Worm (Caenorhabditis elegans) whole organism, mixed stage, embryonic: ENCODE measurements around the gene ugt-8.

ENCODE experiments used
- bed-3 ChIP-seq: fragments of 200-800 bp; sonication (Bioruptor generic); optimal IDR thresholded peaks from 3 replicates; lab custom pipeline; 2018; ENCODE audit warnings: mild to moderate bottlenecking, missing genetic modification characterization, moderate library complexity, missing compliant biosample characterization
- ceh-39 ChIP-seq: fragments of 150-350 bp; optimal IDR thresholded peaks from 2 replicates; lab custom pipeline; 2014; ENCODE audit warnings: missing biosample characterization, missing genetic modification characterization
- ceh-43 ChIP-seq: fragments of 200-800 bp; sonication (Bioruptor generic); optimal IDR thresholded peaks from 2 replicates; lab custom pipeline; 2018; ENCODE audit warnings: mild to moderate bottlenecking, missing genetic modification characterization, moderate library complexity, missing compliant biosample characterization
- ceh-83 ChIP-seq: fragments of 200-800 bp; sonication (Bioruptor generic); optimal IDR thresholded peaks from 2 replicates; lab custom pipeline; 2018; ENCODE audit warnings: mild to moderate bottlenecking, missing genetic modification characterization, missing compliant biosample characterization
- cnd-1 ChIP-seq: fragments of 200-800 bp; sonication (Bioruptor generic); optimal IDR thresholded peaks from 2 replicates; lab custom pipeline; 2018; ENCODE audit warnings: mild to moderate bottlenecking, missing genetic modification characterization, missing compliant biosample characterization
- drap-1 ChIP-seq: fragments of 200-800 bp; sonication (Bioruptor generic); optimal IDR thresholded peaks from 3 replicates; lab custom pipeline; 2018; ENCODE audit warnings: mild to moderate bottlenecking, missing genetic modification characterization, missing compliant biosample characterization
- elt-1 ChIP-seq: sonication (generic microtip); optimal IDR thresholded peaks from 2 replicates; lab custom pipeline; 2017; ENCODE audit warnings: missing genetic modification characterization, mild to moderate bottlenecking, missing compliant biosample characterization, antibody characterized with exemption, moderate library complexity, borderline replicate concordance; ENCODE audit not compliant: insufficient read depth
- elt-3 ChIP-seq: fragments of 150-350 bp; optimal IDR thresholded peaks from 2 replicates; lab custom pipeline; 2014; ENCODE audit warnings: missing biosample characterization, missing genetic modification characterization
- flh-1 ChIP-seq: fragments of 200-800 bp; sonication (Bioruptor generic); optimal IDR thresholded peaks from 2 replicates; lab custom pipeline; 2018; ENCODE audit warnings: mild to moderate bottlenecking, missing genetic modification characterization, moderate library complexity, missing compliant biosample characterization
- ham-2 ChIP-seq: fragments of 200-800 bp; sonication (Bioruptor generic); optimal IDR thresholded peaks from 2 replicates; lab custom pipeline; 2018; ENCODE audit warnings: mild to moderate bottlenecking, missing genetic modification characterization, missing compliant biosample characterization
- hlh-1 ChIP-seq: fragments of 150-350 bp; optimal IDR thresholded peaks from 2 replicates; lab custom pipeline; 2014; ENCODE audit warnings: missing biosample characterization, missing genetic modification reagents, missing genetic modification characterization
- lin-13 ChIP-seq: fragments of 150-350 bp; optimal IDR thresholded peaks from 2 replicates; lab custom pipeline; 2014; ENCODE audit warnings: missing biosample characterization, missing genetic modification characterization
- lsy-2 ChIP-seq: fragments of 150-350 bp; optimal IDR thresholded peaks from 2 replicates; lab custom pipeline; 2014; ENCODE audit warnings: missing biosample characterization, missing genetic modification characterization
- mab-5 ChIP-seq: fragments of 150-350 bp; optimal IDR thresholded peaks from 2 replicates; lab custom pipeline; 2014; ENCODE audit warnings: missing biosample characterization, missing genetic modification characterization
- mep-1 ChIP-seq: fragments of 150-350 bp; optimal IDR thresholded peaks from 2 replicates; lab custom pipeline; 2017; ENCODE audit warnings: missing biosample characterization, missing genetic modification reagents, missing genetic modification characterization, inconsistent platforms
- mls-2 ChIP-seq: sonication (generic microtip); optimal IDR thresholded peaks from 2 replicates; lab custom pipeline; 2016; ENCODE audit warnings: mild to moderate bottlenecking, missing genetic modification characterization, moderate library complexity, missing compliant biosample characterization
- nhr-12 ChIP-seq: fragments of 150-350 bp; optimal IDR thresholded peaks from 2 replicates; lab custom pipeline; 2014; ENCODE audit warnings: missing biosample characterization, missing genetic modification characterization
- nhr-2 ChIP-seq: fragments of 150-350 bp; optimal IDR thresholded peaks from 2 replicates; lab custom pipeline; 2014; ENCODE audit warnings: missing biosample characterization, missing genetic modification characterization
- nhr-237 ChIP-seq: fragments of 150-350 bp; optimal IDR thresholded peaks from 2 replicates; lab custom pipeline; 2014; ENCODE audit warnings: missing biosample characterization, missing genetic modification characterization
- nhr-28 ChIP-seq: fragments of 150-350 bp; optimal IDR thresholded peaks from 2 replicates; lab custom pipeline; 2014; ENCODE audit warnings: missing biosample characterization, missing genetic modification characterization
- nhr-76 ChIP-seq: sonication (generic microtip); optimal IDR thresholded peaks from 2 replicates; lab custom pipeline; 2017; ENCODE audit warnings: missing biosample characterization, missing genetic modification characterization
- pha-4 ChIP-seq: fragments of 150-350 bp; optimal IDR thresholded peaks from 2 replicates; lab custom pipeline; 2018; ENCODE audit warnings: missing biosample characterization, missing genetic modification reagents, missing genetic modification characterization
- sem-2 ChIP-seq: fragments of 200-800 bp; sonication (Bioruptor generic); optimal IDR thresholded peaks from 2 replicates; lab custom pipeline; 2018; ENCODE audit warnings: mild to moderate bottlenecking, missing genetic modification characterization, missing compliant biosample characterization
- snpc-4 ChIP-seq: fragments of 150-350 bp; optimal IDR thresholded peaks from 2 replicates; lab custom pipeline; 2014; ENCODE audit warnings: missing biosample characterization, missing genetic modification characterization
- sptf-1 ChIP-seq: sonication (generic microtip); optimal IDR thresholded peaks from 2 replicates; lab custom pipeline; 2017; ENCODE audit warnings: mild to moderate bottlenecking, missing genetic modification characterization, moderate library complexity, missing compliant biosample characterization
- tbx-8 ChIP-seq: fragments of 200-800 bp; sonication (Bioruptor generic); optimal IDR thresholded peaks from 2 replicates; lab custom pipeline; 2018; ENCODE audit warnings: mild to moderate bottlenecking, missing genetic modification characterization, moderate library complexity, missing compliant biosample characterization
- unc-120 ChIP-seq: sonication (generic microtip); optimal IDR thresholded peaks from 2 replicates; lab custom pipeline; 2017; ENCODE audit warnings: missing genetic modification characterization, missing compliant biosample characterization; ENCODE audit not compliant: poor library complexity, severe bottlenecking
- unc-39 ChIP-seq: fragments of 150-350 bp; optimal IDR thresholded peaks from 2 replicates; lab custom pipeline; 2014; ENCODE audit warnings: missing biosample characterization, missing genetic modification characterization
- unc-62 ChIP-seq: fragments of 150-350 bp; optimal IDR thresholded peaks from 2 replicates; lab custom pipeline; 2014; ENCODE audit warnings: missing biosample characterization, missing genetic modification reagents, missing genetic modification characterization
- ztf-11 ChIP-seq: fragments of 150-350 bp; optimal IDR thresholded peaks from 2 replicates; lab custom pipeline; 2014; ENCODE audit warnings: missing biosample characterization, missing genetic modification characterization

The ugt-8 gene

ce11 chrV:4929842-4930241, 26.1 kb downstream of the ugt-8 start, which contains the start of gene str-205:
TSS of gene str-205 (minus strand) at chrV:4929942.
- TF ChIP-seq nhr-76 (no peak), ham-2 (GFP tag; lab: Kevin White, UChicago) (no peak), unc-39 (tag; lab: Kevin White, UChicago) (no peak), lin-13 (no peak), mep-1 (tag; lab: Kevin White, UChicago) (no peak), mls-2 (no peak), nhr-237 (tag; lab: Kevin White, UChicago) (no peak), unc-62 (GFP tag; lab: Kevin White, UChicago) (no peak)

- TF ChIP-seq lin-13, result no peak
- no peak for TF ChIP-seq ceh-43 (GFP tag; lab: Kevin White, UChicago)
- no peak for TF ChIP-seq elt-1 (tag; lab: Kevin White, UChicago)
Observed at ce11 chrV:4932814-4933213, 29.1 kb downstream of the ugt-8 start, which contains the start of gene C02E7.10. TSS of gene C02E7.10 (minus strand) at chrV:4933045.

ce11 chrV:4933268-4933667, 29.5 kb downstream of the ugt-8 start:
- TF ChIP-seq bed-3 (no peak), ztf-11 (tag; lab: Kevin White, UChicago) (no peak), nhr-76 (no peak), elt-1 (tag; lab: Kevin White, UChicago) (no peak), snpc-4 (no peak)

DNA sequence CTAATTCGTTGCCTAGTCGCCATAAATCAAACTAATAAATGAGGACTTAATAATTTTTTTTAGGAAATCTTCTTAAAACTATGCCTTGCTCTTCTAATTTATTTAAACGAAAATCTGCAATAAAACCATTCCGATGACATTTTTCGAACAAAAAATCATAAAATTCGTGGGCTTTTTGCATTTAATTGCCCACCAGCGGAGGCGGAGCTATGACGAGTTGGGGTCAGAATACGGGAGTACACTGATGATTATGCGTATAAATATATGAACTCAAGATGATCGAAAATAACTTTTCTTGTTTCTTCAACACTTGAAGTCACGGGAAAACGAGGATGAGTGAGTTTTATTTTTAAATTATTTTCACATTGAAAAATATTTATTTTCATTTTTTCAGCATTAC, 30.7 kb downstream of the ugt-8 start, which contains the start of gene catp-2:
Gene catp-2 (plus strand): TSS at position 301 of the 400 bp plus-strand sequence.
- no peak for TF ChIP-seq elt-3
- TF ChIP-seq ceh-83 (GFP tag; lab: Kevin White, UChicago), result no peak
- no peak for TF ChIP-seq cnd-1 (tag; lab: Kevin White, UChicago)
- TF ChIP-seq flh-1 (GFP tag; lab: Kevin White, UChicago), result no peak
- TF ChIP-seq, all 35 proteins: peak for 0

DNA sequence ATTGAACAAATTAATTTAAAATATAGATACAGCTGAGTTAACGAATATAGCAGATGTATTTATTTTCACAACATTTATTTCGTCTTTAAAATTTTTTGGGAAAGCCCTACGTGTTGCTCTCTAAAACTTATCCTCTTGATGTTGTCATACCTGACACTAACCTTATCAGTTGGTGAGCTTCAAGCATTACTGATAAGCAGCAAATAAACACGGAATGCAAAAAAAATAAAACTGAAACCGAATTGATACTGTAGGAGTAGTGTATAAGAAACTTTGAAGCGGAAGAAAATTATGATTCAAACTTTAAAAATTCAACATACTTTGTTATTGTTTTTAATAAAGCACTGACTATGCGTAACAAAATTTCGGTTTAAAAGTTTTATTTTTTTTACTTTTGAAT, 31.4 kb downstream of the ugt-8 start:
- TF ChIP-seq nhr-12 (tag; lab: Kevin White, UChicago) (no peak), lsy-2 (tag; lab: Kevin White, UChicago) (no peak)

DNA sequence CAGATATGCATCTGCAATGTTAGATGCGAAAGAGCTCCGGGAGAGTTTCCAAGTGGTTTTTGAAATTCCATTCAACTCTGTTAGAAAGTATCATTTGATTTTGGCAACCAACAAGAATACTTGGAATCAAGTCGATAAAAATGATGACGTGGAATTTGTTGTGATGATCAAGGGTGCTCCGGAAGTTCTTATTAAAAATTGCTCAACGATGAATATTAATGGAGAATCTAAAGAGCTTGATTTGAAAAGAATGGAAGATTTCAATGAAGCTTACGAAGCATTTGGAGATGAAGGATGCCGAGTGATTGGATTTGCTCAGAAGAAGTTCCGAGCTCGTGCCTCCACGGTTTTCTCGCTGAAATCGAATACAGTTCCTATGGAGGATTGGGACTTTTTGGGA, 33.6 kb downstream of the ugt-8 start:
- TF ChIP-seq mep-1 (tag; lab: Kevin White, UChicago) (no peak), nhr-237 (tag; lab: Kevin White, UChicago) (no peak), nhr-2 (tag; lab: Kevin White, UChicago) (no peak), bed-3 (no peak), unc-62 (GFP tag; lab: Kevin White, UChicago) (no peak), cnd-1 (tag; lab: Kevin White, UChicago) (no peak), elt-1 (tag; lab: Kevin White, UChicago) (no peak), unc-39 (tag; lab: Kevin White, UChicago) (no peak), nhr-28 (tag; lab: Kevin White, UChicago) (no peak), ceh-39 (no peak), hlh-1 (tag; lab: Kevin White, UChicago) (no peak), pha-4 (no peak), lin-13 (no peak), ztf-11 (tag; lab: Kevin White, UChicago) (no peak), unc-120 (tag; lab: Kevin White, UChicago) (no peak), ceh-83 (GFP tag; lab: Kevin White, UChicago) (no peak), nhr-76 (no peak), sem-2 (no peak), mls-2 (no peak), lsy-2 (tag; lab: Kevin White, UChicago) (no peak)

DNA sequence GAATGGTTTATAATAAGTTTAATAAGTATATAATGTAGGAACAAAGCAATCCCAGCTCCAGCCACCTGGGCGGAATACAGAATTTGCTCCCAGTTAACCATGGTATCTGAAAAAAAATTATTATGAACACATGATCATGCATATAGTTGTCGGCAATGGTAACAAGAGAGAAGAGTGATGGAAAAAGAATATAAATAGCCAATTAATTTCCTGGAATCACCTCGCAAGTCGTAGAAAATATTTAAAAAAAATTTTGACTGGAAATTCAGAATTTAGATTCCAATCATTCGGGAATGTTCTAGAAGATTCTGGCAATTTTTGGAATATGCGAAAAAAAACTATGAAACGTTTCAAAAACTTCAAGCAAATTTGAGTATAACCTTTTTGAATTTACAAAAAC, 40.5 kb downstream of the ugt-8 start, which contains the start of gene str-211:
Gene str-211 (minus strand): TSS at position 101 of the 400 bp plus-strand sequence.
- TF ChIP-seq tbx-8 (GFP tag; lab: Kevin White, UChicago), result no peak
- TF ChIP-seq elt-3, result no peak
- no peak for TF ChIP-seq hlh-1 (tag; lab: Kevin White, UChicago)
- no peak for TF ChIP-seq unc-120 (tag; lab: Kevin White, UChicago)
- TF ChIP-seq ham-2 (GFP tag; lab: Kevin White, UChicago), result no peak
- no peak for TF ChIP-seq nhr-76
- no peak for TF ChIP-seq sptf-1
- TF ChIP-seq mab-5 (tag; lab: Kevin White, UChicago), result no peak
- no peak for TF ChIP-seq drap-1 (GFP tag; lab: Kevin White, UChicago)
- TF ChIP-seq sem-2, result no peak
